Fruit fly (Drosophila melanogaster) Kc167 (cell line): Measurements from ENCODE around the gene g.

Experiments
- Myc ChIP-seq: fragments of >200 bp; optimal IDR thresholded peaks from 2 replicates; lab custom pipeline; 2017; ENCODE audit warnings: missing external identifiers
- Sin3A ChIP-seq: fragments of >200 bp; optimal IDR thresholded peaks from 2 replicates; lab custom pipeline; 2018; ENCODE audit warnings: missing external identifiers
- h ChIP-seq: fragments of >200 bp; optimal IDR thresholded peaks from 3 replicates; lab custom pipeline; 2018; ENCODE audit warnings: missing external identifiers
- psq ChIP-seq: fragments of >200 bp; optimal IDR thresholded peaks from 2 replicates; lab custom pipeline; 2017; ENCODE audit warnings: missing external identifiers
- ttk ChIP-seq: sonication (Bioruptor generic); optimal IDR thresholded peaks from 2 replicates; lab custom pipeline; 2017; ENCODE audit warnings: missing external identifiers

- TF ChIP-seq ttk (lab: Kevin White, UChicago) (no peak), psq (lab: Kevin White, UChicago) (no peak), Sin3A (lab: Kevin White, UChicago) (no peak), Myc (no peak), h (lab: Kevin White, UChicago) (no peak)
Measured at dm6 chrX:13747052-13747451, 11.0 kb upstream of the g start.
